Fruit fly (Drosophila melanogaster) whole organism, adult: ENCODE results near the gene TbCMF46.

Source experiments
- CG1620 ChIP-seq: fragments of 200-800 bp; sonication (Bioruptor generic); optimal IDR thresholded peaks from 2 replicates; lab custom pipeline; 2016; ENCODE audit warnings: missing biosample characterization, missing genetic modification characterization
- tj ChIP-seq: fragments of 200-800 bp; sonication (Bioruptor generic); optimal IDR thresholded peaks from 3 replicates; lab custom pipeline; 2017; ENCODE audit warnings: missing biosample characterization, mild to moderate bottlenecking, missing genetic modification characterization, moderate library complexity

- TF ChIP-seq tj (GFP tag; lab: Kevin White, UChicago), result no peak
- no peak for TF ChIP-seq CG1620 (GFP tag; lab: Kevin White, UChicago)
Observed at dm6 chr2L:9919218-9919617, 5.4 kb downstream of the TbCMF46 start.
